Worm (Caenorhabditis elegans) whole organism, mixed stage, embryonic: Measurements from ENCODE around the gene C29E4.14.

Source experiments
- M03D4.4 ChIP-seq: sonication (generic microtip); optimal IDR thresholded peaks from 2 replicates; lab custom pipeline; 2017; ENCODE audit warnings: mild to moderate bottlenecking, missing genetic modification characterization, missing compliant biosample characterization
- bed-3 ChIP-seq: fragments of 200-800 bp; sonication (Bioruptor generic); optimal IDR thresholded peaks from 3 replicates; lab custom pipeline; 2018; ENCODE audit warnings: mild to moderate bottlenecking, missing genetic modification characterization, moderate library complexity, missing compliant biosample characterization
- blmp-1 ChIP-seq: fragments of 150-350 bp; optimal IDR thresholded peaks from 2 replicates; lab custom pipeline; 2014; ENCODE audit warnings: missing biosample characterization, missing genetic modification characterization
- ceh-39 ChIP-seq: fragments of 150-350 bp; optimal IDR thresholded peaks from 2 replicates; lab custom pipeline; 2014; ENCODE audit warnings: missing biosample characterization, missing genetic modification characterization
- ceh-43 ChIP-seq: fragments of 200-800 bp; sonication (Bioruptor generic); optimal IDR thresholded peaks from 2 replicates; lab custom pipeline; 2018; ENCODE audit warnings: mild to moderate bottlenecking, missing genetic modification characterization, moderate library complexity, missing compliant biosample characterization
- ceh-83 ChIP-seq: fragments of 200-800 bp; sonication (Bioruptor generic); optimal IDR thresholded peaks from 2 replicates; lab custom pipeline; 2018; ENCODE audit warnings: mild to moderate bottlenecking, missing genetic modification characterization, missing compliant biosample characterization
- ces-1 ChIP-seq: fragments of 150-350 bp; optimal IDR thresholded peaks from 2 replicates; lab custom pipeline; 2014; ENCODE audit warnings: missing biosample characterization, missing genetic modification reagents, missing genetic modification characterization
- cnd-1 ChIP-seq: fragments of 200-800 bp; sonication (Bioruptor generic); optimal IDR thresholded peaks from 2 replicates; lab custom pipeline; 2018; ENCODE audit warnings: mild to moderate bottlenecking, missing genetic modification characterization, missing compliant biosample characterization
- drap-1 ChIP-seq: fragments of 200-800 bp; sonication (Bioruptor generic); optimal IDR thresholded peaks from 3 replicates; lab custom pipeline; 2018; ENCODE audit warnings: mild to moderate bottlenecking, missing genetic modification characterization, missing compliant biosample characterization
- elt-1 ChIP-seq: sonication (generic microtip); optimal IDR thresholded peaks from 2 replicates; lab custom pipeline; 2017; ENCODE audit warnings: missing genetic modification characterization, mild to moderate bottlenecking, missing compliant biosample characterization, antibody characterized with exemption, moderate library complexity, borderline replicate concordance; ENCODE audit not compliant: insufficient read depth
- elt-3 ChIP-seq: fragments of 150-350 bp; optimal IDR thresholded peaks from 2 replicates; lab custom pipeline; 2014; ENCODE audit warnings: missing biosample characterization, missing genetic modification characterization
- flh-1 ChIP-seq: fragments of 200-800 bp; sonication (Bioruptor generic); optimal IDR thresholded peaks from 2 replicates; lab custom pipeline; 2018; ENCODE audit warnings: mild to moderate bottlenecking, missing genetic modification characterization, moderate library complexity, missing compliant biosample characterization
- ham-2 ChIP-seq: fragments of 200-800 bp; sonication (Bioruptor generic); optimal IDR thresholded peaks from 2 replicates; lab custom pipeline; 2018; ENCODE audit warnings: mild to moderate bottlenecking, missing genetic modification characterization, missing compliant biosample characterization
- hlh-1 ChIP-seq: fragments of 150-350 bp; optimal IDR thresholded peaks from 2 replicates; lab custom pipeline; 2014; ENCODE audit warnings: missing biosample characterization, missing genetic modification reagents, missing genetic modification characterization
- lin-13 ChIP-seq: fragments of 150-350 bp; optimal IDR thresholded peaks from 2 replicates; lab custom pipeline; 2014; ENCODE audit warnings: missing biosample characterization, missing genetic modification characterization
- lin-32 ChIP-seq: fragments of 200-800 bp; sonication (Bioruptor generic); optimal IDR thresholded peaks from 2 replicates; lab custom pipeline; 2018; ENCODE audit warnings: mild to moderate bottlenecking, missing genetic modification characterization, missing compliant biosample characterization
- lsy-2 ChIP-seq: fragments of 150-350 bp; optimal IDR thresholded peaks from 2 replicates; lab custom pipeline; 2014; ENCODE audit warnings: missing biosample characterization, missing genetic modification characterization
- mab-5 ChIP-seq: fragments of 150-350 bp; optimal IDR thresholded peaks from 2 replicates; lab custom pipeline; 2014; ENCODE audit warnings: missing biosample characterization, missing genetic modification characterization
- mep-1 ChIP-seq: fragments of 150-350 bp; optimal IDR thresholded peaks from 2 replicates; lab custom pipeline; 2017; ENCODE audit warnings: missing biosample characterization, missing genetic modification reagents, missing genetic modification characterization, inconsistent platforms
- mls-2 ChIP-seq: sonication (generic microtip); optimal IDR thresholded peaks from 2 replicates; lab custom pipeline; 2016; ENCODE audit warnings: mild to moderate bottlenecking, missing genetic modification characterization, moderate library complexity, missing compliant biosample characterization
- nhr-12 ChIP-seq: fragments of 150-350 bp; optimal IDR thresholded peaks from 2 replicates; lab custom pipeline; 2014; ENCODE audit warnings: missing biosample characterization, missing genetic modification characterization
- nhr-2 ChIP-seq: fragments of 150-350 bp; optimal IDR thresholded peaks from 2 replicates; lab custom pipeline; 2014; ENCODE audit warnings: missing biosample characterization, missing genetic modification characterization
- nhr-237 ChIP-seq: fragments of 150-350 bp; optimal IDR thresholded peaks from 2 replicates; lab custom pipeline; 2014; ENCODE audit warnings: missing biosample characterization, missing genetic modification characterization
- nhr-28 ChIP-seq: fragments of 150-350 bp; optimal IDR thresholded peaks from 2 replicates; lab custom pipeline; 2014; ENCODE audit warnings: missing biosample characterization, missing genetic modification characterization
- nhr-76 ChIP-seq: sonication (generic microtip); optimal IDR thresholded peaks from 2 replicates; lab custom pipeline; 2017; ENCODE audit warnings: missing biosample characterization, missing genetic modification characterization
- pha-4 ChIP-seq: fragments of 150-350 bp; optimal IDR thresholded peaks from 2 replicates; lab custom pipeline; 2018; ENCODE audit warnings: missing biosample characterization, missing genetic modification reagents, missing genetic modification characterization
- sem-2 ChIP-seq: fragments of 200-800 bp; sonication (Bioruptor generic); optimal IDR thresholded peaks from 2 replicates; lab custom pipeline; 2018; ENCODE audit warnings: mild to moderate bottlenecking, missing genetic modification characterization, missing compliant biosample characterization
- snpc-4 ChIP-seq: fragments of 150-350 bp; optimal IDR thresholded peaks from 2 replicates; lab custom pipeline; 2014; ENCODE audit warnings: missing biosample characterization, missing genetic modification characterization
- tbx-8 ChIP-seq: fragments of 200-800 bp; sonication (Bioruptor generic); optimal IDR thresholded peaks from 2 replicates; lab custom pipeline; 2018; ENCODE audit warnings: mild to moderate bottlenecking, missing genetic modification characterization, moderate library complexity, missing compliant biosample characterization
- unc-120 ChIP-seq: sonication (generic microtip); optimal IDR thresholded peaks from 2 replicates; lab custom pipeline; 2017; ENCODE audit warnings: missing genetic modification characterization, missing compliant biosample characterization; ENCODE audit not compliant: poor library complexity, severe bottlenecking
- unc-39 ChIP-seq: fragments of 150-350 bp; optimal IDR thresholded peaks from 2 replicates; lab custom pipeline; 2014; ENCODE audit warnings: missing biosample characterization, missing genetic modification characterization
- unc-62 ChIP-seq: fragments of 150-350 bp; optimal IDR thresholded peaks from 2 replicates; lab custom pipeline; 2014; ENCODE audit warnings: missing biosample characterization, missing genetic modification reagents, missing genetic modification characterization
- zip-8 ChIP-seq: fragments of 150-350 bp; optimal IDR thresholded peaks from 2 replicates; lab custom pipeline; 2014; ENCODE audit warnings: missing biosample characterization, missing genetic modification characterization
- ztf-11 ChIP-seq: fragments of 150-350 bp; optimal IDR thresholded peaks from 2 replicates; lab custom pipeline; 2014; ENCODE audit warnings: missing biosample characterization, missing genetic modification characterization

Gene C29E4.14

DNA sequence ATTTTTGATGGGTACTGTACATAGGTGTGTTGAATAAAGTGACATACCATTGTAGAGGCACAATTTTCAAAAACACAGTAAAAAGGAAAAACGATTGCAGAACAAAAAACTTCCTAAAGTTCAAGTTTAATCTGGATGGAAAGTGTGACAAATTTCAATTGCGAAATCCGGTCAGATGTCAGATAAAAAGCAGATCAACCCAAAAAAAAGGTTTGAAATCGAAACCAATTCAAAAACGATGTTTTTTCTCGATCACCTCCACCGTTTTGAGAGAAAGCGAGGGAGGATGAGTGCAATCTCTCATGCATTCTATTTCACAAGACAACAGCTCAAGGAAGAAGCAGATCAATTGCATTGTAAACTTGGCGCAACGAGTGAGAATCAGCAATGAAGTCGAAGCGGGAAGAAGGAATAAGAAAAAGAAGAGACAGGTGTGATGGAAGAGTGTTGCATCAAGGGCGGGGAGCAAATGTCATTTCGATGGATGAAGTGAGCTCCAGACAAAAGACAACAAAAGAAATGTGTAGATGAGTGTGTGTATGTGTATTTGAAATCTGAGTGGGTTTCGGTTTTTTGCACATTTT, 39.7 kb upstream of the C29E4.14 start:
- no peak for TF ChIP-seq bed-3 (GFP tag; lab: Kevin White, UChicago)
- peak; percentile 57 for TF ChIP-seq unc-120 (tag; lab: Kevin White, UChicago)
- peak; percentile 46 for TF ChIP-seq unc-62 (GFP tag; lab: Kevin White, UChicago)
- TF ChIP-seq sem-2 (GFP tag; lab: Kevin White, UChicago) = no peak
- TF ChIP-seq hlh-1 (tag; lab: Kevin White, UChicago) = peak; percentile 75

DNA sequence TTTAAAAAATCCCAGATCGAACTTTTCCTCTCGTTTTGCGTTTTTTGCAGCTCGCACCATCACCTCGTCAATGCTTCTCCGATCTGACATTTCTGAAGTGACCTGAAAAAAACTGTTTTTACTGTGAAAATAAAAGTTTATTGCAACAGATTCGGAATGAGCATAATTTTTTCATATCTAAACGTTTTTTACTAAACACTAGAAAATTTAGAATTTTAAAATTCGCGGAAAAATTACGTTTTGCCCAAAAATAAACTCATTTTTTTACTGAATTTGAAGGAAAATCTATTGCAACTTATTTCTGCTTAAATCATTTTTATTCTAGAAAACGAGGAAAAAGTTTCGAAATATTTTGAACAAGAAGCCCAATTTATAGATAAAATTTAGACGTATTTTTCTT, 37.0 kb upstream of the C29E4.14 start, which contains the start of gene ZK688.9:
ZK688.9 (minus strand) TSS at position 101 of the 400 bp plus-strand sequence.
- TF ChIP-seq unc-120 (tag; lab: Kevin White, UChicago) = no peak
- TF ChIP-seq mab-5 (tag; lab: Kevin White, UChicago) = no peak
- TF ChIP-seq ces-1 (GFP tag; lab: Kevin White, UChicago) = no peak
- TF ChIP-seq nhr-12 (tag; lab: Kevin White, UChicago) = no peak
- TF ChIP-seq ceh-83 (GFP tag; lab: Kevin White, UChicago) = no peak
- TF ChIP-seq nhr-237 = no peak
- no peak for TF ChIP-seq ztf-11 (tag; lab: Kevin White, UChicago)
- no peak for TF ChIP-seq nhr-76 (tag; lab: Kevin White, UChicago)
- TF ChIP-seq mep-1 = no peak
- no peak for TF ChIP-seq lsy-2 (tag; lab: Kevin White, UChicago)
- no peak for TF ChIP-seq pha-4
- no peak for TF ChIP-seq ceh-43 (GFP tag; lab: Kevin White, UChicago)
- no peak for TF ChIP-seq bed-3 (GFP tag; lab: Kevin White, UChicago)
- TF ChIP-seq lin-13 (tag; lab: Kevin White, UChicago) = no peak
- no peak for TF ChIP-seq elt-3

DNA sequence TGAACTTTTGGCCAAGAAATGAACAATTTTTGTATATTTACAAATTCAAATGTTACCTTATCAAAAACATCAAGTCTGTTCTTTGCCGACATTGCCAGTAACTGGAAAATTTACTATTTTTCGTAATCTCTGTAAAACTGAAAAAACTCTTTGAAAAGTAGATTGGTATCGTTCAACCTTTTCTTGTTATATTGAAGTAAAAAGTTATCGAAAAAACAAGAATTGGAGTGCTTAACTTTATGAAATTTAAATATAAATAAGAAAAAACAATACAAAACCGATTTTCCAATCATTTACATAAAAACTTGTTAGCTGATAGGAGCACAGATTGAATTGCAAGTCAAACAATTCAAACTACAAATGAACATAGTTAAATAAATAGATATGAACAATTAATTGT, 35.1 kb upstream of the C29E4.14 start, which contains the start of gene ZK688.11:
ZK688.11 (minus strand) TSS at position 101 of the 400 bp plus-strand sequence.
- TF ChIP-seq M03D4.4 (tag; lab: Kevin White, UChicago) (no peak), ham-2 (GFP tag; lab: Kevin White, UChicago) (no peak), ceh-39 (tag; lab: Kevin White, UChicago) (no peak)

DNA sequence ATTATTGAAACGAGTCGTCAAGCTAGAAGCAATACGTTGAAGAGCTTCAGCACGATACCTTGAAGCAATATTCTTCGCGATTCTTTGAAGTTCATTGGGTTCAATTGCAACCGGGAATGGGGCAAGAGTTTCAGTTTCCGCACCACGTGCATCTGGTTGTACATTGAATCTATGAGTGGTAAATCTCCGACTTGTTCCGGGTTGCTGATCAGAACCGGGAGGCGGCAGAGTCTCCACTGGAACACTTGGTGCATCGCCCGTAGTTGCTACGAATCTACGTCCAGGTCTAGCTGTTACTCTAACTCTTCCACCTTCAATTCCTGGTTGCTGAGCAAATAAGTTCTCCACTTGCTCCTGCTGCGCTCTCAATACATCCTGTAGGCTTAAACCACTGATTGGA, 30.9 kb upstream of the C29E4.14 start:
- no peak for TF ChIP-seq tbx-8 (GFP tag; lab: Kevin White, UChicago)
- TF ChIP-seq nhr-76 (tag; lab: Kevin White, UChicago) = no peak
- TF ChIP-seq unc-39 (tag; lab: Kevin White, UChicago) = no peak
- TF ChIP-seq nhr-28 = no peak
- no peak for TF ChIP-seq lin-13 (tag; lab: Kevin White, UChicago)

DNA sequence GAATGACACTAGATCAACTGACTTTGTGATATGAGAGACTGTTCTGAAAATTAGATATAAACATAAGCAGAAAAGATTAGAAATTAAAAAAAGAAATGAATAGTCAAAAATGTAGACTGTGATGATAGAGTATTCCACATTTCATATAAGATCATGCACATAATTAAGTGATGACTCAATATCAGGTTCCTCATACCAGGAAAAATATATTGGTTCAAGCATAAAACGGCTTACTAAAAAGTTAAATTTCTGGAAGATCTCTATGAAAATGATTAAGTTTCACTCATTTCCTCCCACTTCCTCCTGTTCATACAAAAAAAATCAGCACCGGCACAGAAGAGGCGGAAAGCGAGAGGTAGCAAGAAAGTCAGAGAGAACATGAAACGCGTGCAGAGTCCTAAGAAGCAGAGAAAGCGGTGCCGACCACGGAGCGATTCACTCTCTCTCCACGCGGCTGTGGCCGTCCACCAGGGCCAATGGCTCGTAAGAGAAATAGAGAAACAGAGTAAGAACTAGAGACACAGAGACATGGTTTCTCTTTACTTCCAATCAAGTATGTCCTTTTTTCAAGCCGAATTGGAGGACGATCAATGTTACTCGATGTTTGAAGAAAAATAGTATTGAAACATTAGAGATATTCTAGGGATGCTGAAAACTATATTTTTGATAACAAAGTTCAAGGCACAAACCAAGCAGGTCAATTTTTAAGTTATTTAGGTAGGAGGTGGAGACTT, 28.2 kb upstream of the C29E4.14 start, which contains the start of the genes ZK688.5 and fahd-1:
ZK688.5 (minus strand) TSS at position 51 of the 734 bp plus-strand sequence.
fahd-1 (plus strand) TSS at position 684 of the 734 bp plus-strand sequence.
- peak; percentile 68 for TF ChIP-seq unc-120 (tag; lab: Kevin White, UChicago)
- TF ChIP-seq drap-1 (GFP tag; lab: Kevin White, UChicago) = no peak
- no peak for TF ChIP-seq blmp-1
- TF ChIP-seq ces-1 (GFP tag; lab: Kevin White, UChicago) = peak; percentile 59
- peak; percentile 93 for TF ChIP-seq hlh-1 (tag; lab: Kevin White, UChicago)
- peak; percentile 74 for TF ChIP-seq ham-2 (GFP tag; lab: Kevin White, UChicago)
- no peak for TF ChIP-seq elt-1
- no peak for TF ChIP-seq zip-8 (tag; lab: Kevin White, UChicago)
- TF ChIP-seq pha-4 = peak; percentile 71
- TF ChIP-seq tbx-8 (GFP tag; lab: Kevin White, UChicago) = no peak
- TF ChIP-seq unc-62 (GFP tag; lab: Kevin White, UChicago) = no peak
- peak; percentile 8 for TF ChIP-seq ceh-39 (tag; lab: Kevin White, UChicago)
- peak; percentile 68 for TF ChIP-seq mls-2 (tag; lab: Kevin White, UChicago)
- peak; percentile 77 for TF ChIP-seq nhr-2 (tag; lab: Kevin White, UChicago)
- no peak for TF ChIP-seq unc-39 (tag; lab: Kevin White, UChicago)
- TF ChIP-seq lin-13 (tag; lab: Kevin White, UChicago) = peak; percentile 19
- TF ChIP-seq flh-1 (GFP tag; lab: Kevin White, UChicago) = no peak
- TF ChIP-seq sem-2 (GFP tag; lab: Kevin White, UChicago) = no peak
- TF ChIP-seq nhr-237 = peak; percentile 46
- TF ChIP-seq cnd-1 = peak; percentile 10
- no peak for TF ChIP-seq lin-32 (GFP tag; lab: Kevin White, UChicago)
- no peak for TF ChIP-seq nhr-28
- peak; percentile 40 for TF ChIP-seq mep-1
- TF ChIP-seq ceh-43 (GFP tag; lab: Kevin White, UChicago) = no peak
- no peak for TF ChIP-seq elt-3
- TF ChIP-seq nhr-76 (tag; lab: Kevin White, UChicago) = no peak
- TF ChIP-seq lsy-2 (tag; lab: Kevin White, UChicago) = peak; percentile 56
- TF ChIP-seq snpc-4 (tag; lab: Kevin White, UChicago) = no peak
